Fruit fly (Drosophila melanogaster): ENCODE data around the gene rept.

Gene rept

DNA sequence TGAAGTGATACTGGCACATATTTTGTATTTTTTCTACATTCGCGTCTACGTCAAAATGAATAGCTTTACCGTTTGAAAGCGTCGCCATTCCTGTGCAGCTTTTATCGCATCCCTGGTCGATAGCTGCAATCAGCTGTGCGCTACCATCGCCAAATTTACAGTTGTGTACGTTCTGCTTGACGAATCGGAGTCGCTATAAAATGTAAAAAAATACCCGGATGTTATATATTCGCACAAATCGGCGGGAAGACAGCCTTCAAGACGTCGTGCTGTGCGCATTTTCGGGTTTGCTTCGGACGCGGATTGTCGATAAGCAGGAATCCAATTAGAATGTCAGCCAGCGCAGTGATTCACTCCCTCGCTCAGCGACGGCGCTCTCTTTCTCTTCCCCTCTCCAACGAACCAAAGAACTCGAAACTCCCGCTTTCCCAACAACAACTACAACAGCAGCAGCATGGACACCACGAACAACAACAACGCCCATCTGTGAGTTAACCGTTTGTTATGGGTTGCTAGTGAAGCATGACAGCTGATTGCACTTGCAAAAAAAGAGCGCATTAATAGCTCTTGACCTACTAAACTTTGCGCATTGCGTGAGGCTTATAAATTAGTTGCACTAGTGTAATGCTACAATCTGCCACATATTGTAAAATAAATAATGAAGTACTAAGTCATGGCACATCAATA lies 39.6 kb downstream of the rept start (continued):
- TF ChIP-seq Ets65A (GFP tag) (no peak), CG16813 (GFP tag; IDR thresholded peaks at IDR 0.05; ENCODE audit: partially characterized antibody) (no peak; the same call in 2 of the 3 replicates), jigr1 (GFP tag; IDR thresholded peaks at IDR 0.05) (no peak), Max (GFP tag; optimal IDR thresholded peaks at IDR 0.05) (no peak), salm (tag; optimal IDR thresholded peaks at IDR 0.05) (no peak), Ets97D (GFP tag; optimal IDR thresholded peaks at IDR 0.05) (peak; percentile 78), CG30431 (GFP tag; optimal IDR thresholded peaks at IDR 0.05) (no peak), CG7556 (GFP tag; optimal IDR thresholded peaks at IDR 0.05) (no peak), CG18599 (GFP tag; optimal IDR thresholded peaks at IDR 0.05) (no peak), Aef1 (GFP tag; IDR thresholded peaks at IDR 0.05) (peak; percentile 58; the same call in 2 of the 3 replicates), CG17829 (tag; optimal IDR thresholded peaks at IDR 0.05) (peak; percentile 40), BEAF-32 (GFP tag; optimal IDR thresholded peaks at IDR 0.05) (peak; percentile 4), CG7357 (GFP tag; IDR thresholded peaks at IDR 0.05) (no peak), CG10543 (GFP tag; optimal IDR thresholded peaks at IDR 0.05) (no peak), hth (optimal IDR thresholded peaks at IDR 0.05) (no peak), lola (GFP tag; optimal IDR thresholded peaks at IDR 0.05) (no peak), kah (GFP tag; optimal IDR thresholded peaks at IDR 0.05) (no peak), CG18619 (GFP tag; optimal IDR thresholded peaks at IDR 0.05) (no peak), row (GFP tag; IDR thresholded peaks at IDR 0.05) (no peak), CG32772 (GFP tag; IDR thresholded peaks at IDR 0.05) (no peak), kni (GFP tag; optimal IDR thresholded peaks at IDR 0.05) (no peak), ap (GFP tag; IDR thresholded peaks at IDR 0.05) (no peak), gem (tag; optimal IDR thresholded peaks at IDR 0.05) (no peak), Bteb2 (GFP tag; optimal IDR thresholded peaks at IDR 0.05) (no peak), da (GFP tag; optimal IDR thresholded peaks at IDR 0.05) (no peak), Antp (GFP tag; optimal IDR thresholded peaks at IDR 0.05) (no peak), dati (GFP tag; IDR thresholded peaks at IDR 0.05) (no peak), Doc3 (GFP tag; IDR thresholded peaks at IDR 0.05; ENCODE audit: partially characterized antibody) (no peak), Fer1 (GFP tag; optimal IDR thresholded peaks at IDR 0.05) (no peak), Mrtf (GFP tag; IDR thresholded peaks at IDR 0.05) (no peak), dmrt11E (tag; optimal IDR thresholded peaks at IDR 0.05) (no peak), CG18476 (GFP tag; optimal IDR thresholded peaks at IDR 0.05) (no peak), E2f2 (GFP tag; IDR thresholded peaks at IDR 0.05) (no peak; the same call in 1 of the 2 replicates), Hmx (GFP tag; optimal IDR thresholded peaks at IDR 0.05) (no peak), vfl (GFP tag; optimal IDR thresholded peaks at IDR 0.05) (no peak), Bgb (GFP tag; IDR thresholded peaks at IDR 0.05; ENCODE audit: partially characterized antibody) (no peak), CG13624 (GFP tag; optimal IDR thresholded peaks at IDR 0.05) (no peak), CG14965 (GFP tag; optimal IDR thresholded peaks at IDR 0.05; ENCODE audit: borderline replicate concordance) (no peak), eyg (GFP tag; optimal IDR thresholded peaks at IDR 0.05) (no peak), CG33557 (GFP tag; optimal IDR thresholded peaks at IDR 0.05) (no peak), fd3F (GFP tag; optimal IDR thresholded peaks at IDR 0.05) (no peak), cas (GFP tag; IDR thresholded peaks at IDR 0.05) (no peak), Med (GFP tag) (no peak), Usf (GFP tag; optimal IDR thresholded peaks at IDR 0.05) (no peak), CG5245 (GFP tag; optimal IDR thresholded peaks at IDR 0.05) (no peak), CG14710 (tag; optimal IDR thresholded peaks at IDR 0.05) (peak; percentile 6), knrl (GFP tag; IDR thresholded peaks at IDR 0.05; ENCODE audit: partially characterized antibody) (no peak; the same call in 2 of the 3 replicates), Ravus (GFP tag; IDR thresholded peaks at IDR 0.05) (no peak), fru (optimal IDR thresholded peaks at IDR 0.05) (no peak), MBD-R2 (GFP tag; IDR thresholded peaks at IDR 0.05) (peak; percentile 54), cwo (GFP tag; optimal IDR thresholded peaks at IDR 0.05) (no peak)

All from whole organism, embryonic.